Worm (Caenorhabditis elegans) whole organism, L4/young adult: ENCODE results near the gene ivns-1.

Experiments
- W03F9.2 ChIP-seq: fragments of 150-350 bp; optimal IDR thresholded peaks from 2 replicates; lab custom pipeline; 2014; ENCODE audit warnings: missing biosample characterization, missing genetic modification characterization
- dao-5 ChIP-seq: sonication (generic microtip); optimal IDR thresholded peaks from 2 replicates; lab custom pipeline; 2016; ENCODE audit warnings: missing genotype, missing genetic modification characterization, moderate library complexity, missing compliant biosample characterization
- him-1 ChIP-seq: sonication (generic microtip); optimal IDR thresholded peaks from 2 replicates; lab custom pipeline; 2016; ENCODE audit warnings: missing genotype, missing genetic modification reagents, missing genetic modification characterization, missing compliant biosample characterization

- no peak for TF ChIP-seq dao-5
- TF ChIP-seq him-1: no peak
- TF ChIP-seq W03F9.2 (tag; lab: Kevin White, UChicago): peak; percentile 22
Observed at ce11 chrX:12630556-12630955, 3.6 kb downstream of the ivns-1 start.
